Fruit fly (Drosophila melanogaster): ENCODE data around the gene CG45066.

DNA sequence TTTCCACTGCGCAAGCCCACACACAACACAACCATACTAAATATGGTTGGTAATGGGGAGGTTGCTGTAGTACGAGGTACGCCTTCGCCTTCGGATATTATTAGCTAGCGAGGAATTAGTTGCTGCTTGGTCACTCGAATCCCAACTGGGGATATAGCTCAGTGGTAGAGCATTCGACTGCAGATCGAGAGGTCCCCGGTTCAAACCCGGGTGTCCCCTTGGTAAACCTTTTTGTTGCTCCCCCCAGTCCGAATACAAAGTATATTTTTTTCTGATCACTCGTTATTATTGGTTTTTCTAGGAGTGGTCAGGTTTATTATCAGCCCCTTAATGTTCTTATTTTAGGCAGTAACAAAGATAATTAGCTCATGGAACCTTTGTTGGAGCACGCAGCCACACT is 15.4 kb downstream of the CG45066 start:
- TF ChIP-seq psq (optimal IDR thresholded peaks at IDR 0.05) (no peak), h (optimal IDR thresholded peaks at IDR 0.05) (no peak), ttk (optimal IDR thresholded peaks at IDR 0.05) (no peak), insv (optimal IDR thresholded peaks at IDR 0.05) (no peak), Myc (optimal IDR thresholded peaks at IDR 0.05) (no peak)

Measured in Kc167 (cell line).